Worm (Caenorhabditis elegans) whole organism, young adult: ENCODE measurements around the gene dhs-27.

Experiments
- D2030.7 ChIP-seq: fragments of 200-800 bp; sonication (Bioruptor generic); IDR thresholded peaks from 2 replicates; pipeline ENCODE4 v1.3.6; 2022; ENCODE audit warnings: missing genetic modification reagents, missing genetic modification characterization, missing compliant biosample characterization
- F49E8.2 ChIP-seq: sonication (generic microtip); optimal IDR thresholded peaks from 3 replicates; lab custom pipeline; 2017; ENCODE audit warnings: missing genetic modification characterization, mild to moderate bottlenecking, missing compliant biosample characterization, antibody characterized with exemption, moderate library complexity; ENCODE audit not compliant: insufficient read depth
- ama-1 ChIP-seq, 3 experiments: fragments of 150-350 bp in 1 of 3; sonication (generic microtip) in 2 of 3; optimal IDR thresholded peaks; 2 replicates each; lab custom pipeline; 2014 to 2018; ENCODE audit warnings: missing biosample characterization in 2 of 3, missing genetic modification characterization in 2 of 3, missing genetic modification reagents in 2 of 3
- attf-5 ChIP-seq: fragments of 200-800 bp; sonication (Bioruptor generic); optimal IDR thresholded peaks from 2 replicates; lab custom pipeline; 2018; ENCODE audit warnings: mild to moderate bottlenecking, missing genetic modification characterization, missing compliant biosample characterization
- die-1 ChIP-seq: sonication (generic microtip); optimal IDR thresholded peaks from 2 replicates; lab custom pipeline; 2016; ENCODE audit warnings: missing genotype, mild to moderate bottlenecking, missing genetic modification characterization, missing compliant biosample characterization
- efl-1 ChIP-seq: fragments of 150-350 bp; optimal IDR thresholded peaks from 2 replicates; lab custom pipeline; 2014; ENCODE audit warnings: missing biosample characterization, missing genetic modification reagents, missing genetic modification characterization
- hlh-12 ChIP-seq: sonication (generic microtip); optimal IDR thresholded peaks from 2 replicates; lab custom pipeline; 2016; ENCODE audit warnings: missing genetic modification characterization, missing compliant biosample characterization
- hmg-20 ChIP-seq: fragments of 200-800 bp; sonication (Bioruptor generic); IDR thresholded peaks from 2 replicates; pipeline ENCODE4 v1.3.6; 2022; ENCODE audit warnings: missing genetic modification reagents, missing genetic modification characterization, missing compliant biosample characterization
- nhr-120 ChIP-seq: fragments of 200-800 bp; sonication (Bioruptor generic); IDR thresholded peaks from 2 replicates; pipeline ENCODE4 v1.3.6; 2022; ENCODE audit warnings: missing genetic modification characterization, missing compliant biosample characterization
- snpc-1.3 ChIP-seq: sonication (generic microtip); optimal IDR thresholded peaks from 2 replicates; lab custom pipeline; 2017; ENCODE audit warnings: missing genetic modification characterization, mild to moderate bottlenecking, missing compliant biosample characterization, antibody characterized with exemption, moderate library complexity, missing genotype, missing genetic modification reagents; ENCODE audit not compliant: insufficient read depth
- snpc-4 ChIP-seq, 5 experiments: fragments of 150-350 bp in 1 of 5; sonication (generic microtip) in 4 of 5; optimal IDR thresholded peaks; 2 replicates each; lab custom pipeline; 2014 to 2018; ENCODE audit warnings: missing genetic modification characterization in 5 of 5, missing biosample characterization in 3 of 5, antibody characterized with exemption in 2 of 5, mild to moderate bottlenecking in 2 of 5, missing compliant biosample characterization in 2 of 5, missing genotype in 2 of 5, moderate library complexity in 2 of 5, missing genetic modification reagents in 1 of 5
- unc-130 ChIP-seq: sonication (generic microtip); optimal IDR thresholded peaks from 2 replicates; lab custom pipeline; 2016; ENCODE audit warnings: missing genetic modification reagents, missing genetic modification characterization, missing compliant biosample characterization
- unc-62 ChIP-seq: fragments of 150-350 bp; optimal IDR thresholded peaks from 2 replicates; lab custom pipeline; 2014; ENCODE audit warnings: missing biosample characterization, missing genetic modification reagents, missing genetic modification characterization

DNA sequence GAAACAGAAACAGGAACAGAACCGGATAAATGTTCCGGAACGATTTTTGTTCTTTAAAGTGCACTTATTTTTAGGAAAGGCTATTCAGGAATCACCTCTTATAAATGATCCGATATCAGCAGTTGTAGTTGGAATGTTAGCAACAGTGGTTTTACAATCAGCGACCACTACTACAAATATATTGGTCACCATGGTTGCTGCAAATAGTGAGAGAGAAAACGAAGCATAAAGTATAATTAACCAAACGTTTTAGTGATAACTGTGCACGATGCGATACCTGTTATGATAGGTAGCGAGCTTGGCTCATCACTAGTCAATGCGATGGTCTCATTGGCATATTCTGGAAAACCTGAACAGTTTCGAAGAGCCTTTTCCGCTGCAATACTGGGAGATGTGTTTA, 45.1 kb downstream of the dhs-27 start:
- TF ChIP-seq unc-130 (no peak), hlh-12 (tag; lab: Kevin White, UChicago) (no peak), die-1 (tag; lab: Kevin White, UChicago) (no peak), nhr-120 (no peak), attf-5 (no peak), D2030.7 (no peak), unc-62 (GFP tag; lab: Kevin White, UChicago) (no peak), snpc-1.3 (tag; lab: Kevin White, UChicago) (no peak), efl-1 (GFP tag; lab: Kevin White, UChicago) (no peak), ama-1 (optimal IDR thresholded peaks at IDR 0.05; lab: Kevin White, UChicago) (no peak), ama-1 (GFP tag; optimal IDR thresholded peaks at IDR 0.05; lab: Kevin White, UChicago) (no peak), F49E8.2 (tag; lab: Kevin White, UChicago) (no peak), hmg-20 (no peak), snpc-4 (GFP tag; optimal IDR thresholded peaks at IDR 0.05; lab: Kevin White, UChicago) (no peak), snpc-4 (tag; optimal IDR thresholded peaks at IDR 0.05; lab: Kevin White, UChicago) (no peak)
